Worm (Caenorhabditis elegans): Measurements from ENCODE around the gene C54F6.17.

ce11 chrV:7570290-7570689, 43.0 kb downstream of the C54F6.17 start, which contains the start of gene clec-212:
- TF ChIP-seq unc-62 (GFP tag; optimal IDR thresholded peaks at IDR 0.05) (no peak), unc-39 (tag; optimal IDR thresholded peaks at IDR 0.05) (no peak), sem-2 (GFP tag; optimal IDR thresholded peaks at IDR 0.05) (no peak), mep-1 (tag; optimal IDR thresholded peaks at IDR 0.05) (no peak), lin-13 (tag; optimal IDR thresholded peaks at IDR 0.05) (no peak), snpc-4 (tag; optimal IDR thresholded peaks at IDR 0.05) (no peak), zip-8 (tag; optimal IDR thresholded peaks at IDR 0.05) (peak; percentile 54), ceh-43 (GFP tag; optimal IDR thresholded peaks at IDR 0.05) (no peak), pha-4 (tag; optimal IDR thresholded peaks at IDR 0.05) (no peak)
